Fruit fly (Drosophila melanogaster) Kc167 (cell line): ENCODE results near the gene CG9150.

Experiments
- Myc ChIP-seq: fragments of >200 bp; optimal IDR thresholded peaks from 2 replicates; lab custom pipeline; 2017; ENCODE audit warnings: missing external identifiers
- h ChIP-seq: fragments of >200 bp; optimal IDR thresholded peaks from 3 replicates; lab custom pipeline; 2018; ENCODE audit warnings: missing external identifiers
- psq ChIP-seq: fragments of >200 bp; optimal IDR thresholded peaks from 2 replicates; lab custom pipeline; 2017; ENCODE audit warnings: missing external identifiers
- ttk ChIP-seq: sonication (Bioruptor generic); optimal IDR thresholded peaks from 2 replicates; lab custom pipeline; 2017; ENCODE audit warnings: missing external identifiers

DNA sequence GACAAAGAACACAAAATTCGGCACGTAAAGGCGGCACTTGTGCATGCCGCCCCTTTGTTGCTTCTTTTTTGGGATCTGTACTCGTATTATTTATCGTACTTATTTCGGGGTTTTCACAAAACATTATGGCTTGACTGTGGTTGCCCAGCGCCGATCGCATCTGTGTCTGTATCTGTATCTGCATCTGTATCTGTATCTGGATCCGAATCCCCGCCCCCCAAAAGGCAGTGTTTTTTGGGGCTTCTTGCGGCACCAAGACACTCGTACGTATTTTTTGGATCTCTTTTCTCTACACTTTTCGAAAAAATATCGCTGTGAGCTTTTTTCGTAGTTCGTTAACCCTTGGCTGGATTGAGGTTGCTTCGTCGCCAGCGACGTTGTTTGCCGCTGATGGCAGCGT lies 19.3 kb upstream of the CG9150 start:
- TF ChIP-seq psq (lab: Kevin White, UChicago) (no peak), ttk (no peak), h (lab: Kevin White, UChicago) (no peak), Myc (lab: Kevin White, UChicago) (no peak)
